Worm (Caenorhabditis elegans): ENCODE results near the gene hhat-1.

hhat-1 gene

ce11 chrII:14635179-14635578 lies 43.1 kb upstream of the hhat-1 start (continued):
- TF ChIP-seq nfya-1 (tag; optimal IDR thresholded peaks at IDR 0.05) (no peak), che-1 (tag; optimal IDR thresholded peaks at IDR 0.05) (peak; percentile 62), pqm-1 (tag; optimal IDR thresholded peaks at IDR 0.05) (no peak), tbx-2 (tag; optimal IDR thresholded peaks at IDR 0.05) (peak; percentile 66), ceh-18 (tag; optimal IDR thresholded peaks at IDR 0.05) (peak; percentile 49), hlh-30 (tag; optimal IDR thresholded peaks at IDR 0.05; ENCODE audit: insufficient read depth) (peak; percentile 62), mec-3 (tag; optimal IDR thresholded peaks at IDR 0.05; ENCODE audit: borderline replicate concordance) (no peak), tbx-7 (tag; optimal IDR thresholded peaks at IDR 0.05) (no peak), nhr-232 (tag; optimal IDR thresholded peaks at IDR 0.05) (peak; percentile 72), pax-1 (tag; optimal IDR thresholded peaks at IDR 0.05) (no peak), hlh-8 (tag; optimal IDR thresholded peaks at IDR 0.05) (no peak), lim-6 (tag; optimal IDR thresholded peaks at IDR 0.05) (no peak), hlh-13 (GFP tag; optimal IDR thresholded peaks at IDR 0.05) (peak; percentile 54), elt-2 (tag; optimal IDR thresholded peaks at IDR 0.05) (peak; percentile 52), ceh-31 (tag; optimal IDR thresholded peaks at IDR 0.05) (peak; percentile 45), nhr-11 (tag; optimal IDR thresholded peaks at IDR 0.05) (no peak), C08G9.2 (tag; optimal IDR thresholded peaks at IDR 0.05) (peak; percentile 67), ets-4 (tag; optimal IDR thresholded peaks at IDR 0.05) (peak; percentile 33), pha-2 (tag; optimal IDR thresholded peaks at IDR 0.05) (peak; percentile 52), T23F11.4 (GFP tag; optimal IDR thresholded peaks at IDR 0.05) (peak; percentile 30), fax-1 (tag; optimal IDR thresholded peaks at IDR 0.05) (no peak), ceh-24 (tag; optimal IDR thresholded peaks at IDR 0.05) (no peak), F13H6.1 (tag; optimal IDR thresholded peaks at IDR 0.05) (peak; percentile 50), rnt-1 (tag; optimal IDR thresholded peaks at IDR 0.05) (peak; percentile 16), fkh-10 (GFP tag; optimal IDR thresholded peaks at IDR 0.05) (no peak), unc-42 (tag; optimal IDR thresholded peaks at IDR 0.05) (no peak), ceh-14 (tag; optimal IDR thresholded peaks at IDR 0.05) (peak; percentile 28), elt-4 (tag; optimal IDR thresholded peaks at IDR 0.05) (no peak), fkh-6 (tag; optimal IDR thresholded peaks at IDR 0.05) (peak; percentile 46), lin-11 (tag; optimal IDR thresholded peaks at IDR 0.05) (peak; percentile 23), gmeb-2 (tag; optimal IDR thresholded peaks at IDR 0.05) (peak; percentile 52), ama-1 (optimal IDR thresholded peaks at IDR 0.05) (no peak), pag-3 (tag; optimal IDR thresholded peaks at IDR 0.05; ENCODE audit: borderline replicate concordance) (no peak), pat-9 (tag; optimal IDR thresholded peaks at IDR 0.05) (peak; percentile 54), C38D4.7 (GFP tag; optimal IDR thresholded peaks at IDR 0.05) (peak; percentile 60)

ce11 chrII:14635895-14636294 lies 42.4 kb upstream of the hhat-1 start:
- TF ChIP-seq ceh-45 (GFP tag; IDR thresholded peaks at IDR 0.05): 0 out of 2 replicates have a peak, but pooled peaks have one; percentile 21

ce11 chrII:14636737-14637136 lies 41.5 kb upstream of the hhat-1 start, which contains the start of gene sre-13:
Gene sre-13 (minus strand): TSS chrII:14636837.
- no peak for TF ChIP-seq ceh-2 (tag; optimal IDR thresholded peaks at IDR 0.05)
- TF ChIP-seq pqm-1 (tag; optimal IDR thresholded peaks at IDR 0.05): no peak
- no peak for TF ChIP-seq K02D7.2 (tag; optimal IDR thresholded peaks at IDR 0.05)
- no peak for TF ChIP-seq unc-86 (tag; optimal IDR thresholded peaks at IDR 0.05)
- no peak for TF ChIP-seq hlh-15 (tag; optimal IDR thresholded peaks at IDR 0.05)

ce11 chrII:14641387-14641786 lies 36.9 kb upstream of the hhat-1 start:
- TF ChIP-seq elt-2 (tag; optimal IDR thresholded peaks at IDR 0.05): peak; percentile 19

All from whole organism, late embryonic.